Fruit fly (Drosophila melanogaster) whole organism, adult: ENCODE measurements around the gene CG13085.

Experiments
- CG11617 ChIP-seq: fragments of 200-800 bp; sonication (Bioruptor generic); optimal IDR thresholded peaks from 2 replicates; lab custom pipeline; 2017; ENCODE audit warnings: mild to moderate bottlenecking, missing biosample characterization, missing genetic modification reagents, missing genetic modification characterization
- CG12768 ChIP-seq: fragments of 200-800 bp; sonication (Bioruptor generic); optimal IDR thresholded peaks from 2 replicates; lab custom pipeline; 2017; ENCODE audit warnings: missing biosample characterization, missing genetic modification characterization, mild to moderate bottlenecking, moderate library complexity, missing genetic modification reagents
- CG14711 ChIP-seq: fragments of 200-800 bp; sonication (Bioruptor generic); optimal IDR thresholded peaks from 2 replicates; lab custom pipeline; 2018; ENCODE audit warnings: missing biosample characterization, mild to moderate bottlenecking, missing genetic modification characterization, moderate library complexity
- CG1620 ChIP-seq: fragments of 200-800 bp; sonication (Bioruptor generic); optimal IDR thresholded peaks from 2 replicates; lab custom pipeline; 2016; ENCODE audit warnings: missing biosample characterization, missing genetic modification characterization
- CG33017 ChIP-seq: fragments of 200-800 bp; sonication (Bioruptor generic); optimal IDR thresholded peaks from 2 replicates; lab custom pipeline; 2018; ENCODE audit warnings: missing biosample characterization, mild to moderate bottlenecking, missing genetic modification characterization, moderate library complexity
- CG5204 ChIP-seq: fragments of 200-800 bp; sonication (Bioruptor generic); optimal IDR thresholded peaks from 2 replicates; lab custom pipeline; 2016; ENCODE audit warnings: missing biosample characterization, missing genetic modification characterization
- CG7045 ChIP-seq: fragments of 200-800 bp; sonication (Bioruptor generic); optimal IDR thresholded peaks from 2 replicates; lab custom pipeline; 2017; ENCODE audit warnings: missing biosample characterization, mild to moderate bottlenecking, missing genetic modification characterization
- CG7101 ChIP-seq: fragments of 200-800 bp; sonication (Bioruptor generic); optimal IDR thresholded peaks from 2 replicates; lab custom pipeline; 2018; ENCODE audit warnings: missing biosample characterization, mild to moderate bottlenecking, missing genetic modification characterization, moderate library complexity
- Clk ChIP-seq: fragments of 200-800 bp; sonication (Bioruptor generic); optimal IDR thresholded peaks from 2 replicates; lab custom pipeline; 2017; ENCODE audit warnings: missing biosample characterization, missing genetic modification characterization
- Crg-1 ChIP-seq: fragments of 200-800 bp; sonication (Bioruptor generic); optimal IDR thresholded peaks from 2 replicates; lab custom pipeline; 2016; ENCODE audit warnings: missing biosample characterization, missing genetic modification characterization
- Hr96 ChIP-seq: fragments of 200-800 bp; sonication (Bioruptor generic); optimal IDR thresholded peaks from 2 replicates; lab custom pipeline; 2016; ENCODE audit warnings: missing biosample characterization, missing genetic modification characterization
- Mnt ChIP-seq: fragments of 200-800 bp; sonication (Bioruptor generic); optimal IDR thresholded peaks from 2 replicates; lab custom pipeline; 2016; ENCODE audit warnings: missing biosample characterization, mild to moderate bottlenecking, missing genetic modification characterization
- bab1 ChIP-seq: fragments of 200-800 bp; sonication (Bioruptor generic); optimal IDR thresholded peaks from 3 replicates; lab custom pipeline; 2019; ENCODE audit warnings: missing biosample characterization, mild to moderate bottlenecking, missing genetic modification characterization, moderate library complexity
- cic ChIP-seq: fragments of 200-800 bp; sonication (Bioruptor generic); optimal IDR thresholded peaks from 2 replicates; lab custom pipeline; 2017; ENCODE audit warnings: missing biosample characterization, mild to moderate bottlenecking, missing genetic modification characterization, moderate library complexity
- cnc ChIP-seq, 2 experiments: fragments of >200 bp; optimal IDR thresholded peaks; 2 replicates each; lab custom pipeline; 2017
- kay ChIP-seq: fragments of 200-800 bp; sonication (Bioruptor generic); peaks from one replicate; lab custom pipeline; 2016; ENCODE audit warnings: missing biosample characterization, missing genetic modification characterization, borderline replicate concordance
- ovo ChIP-seq: fragments of 200-800 bp; sonication (Bioruptor generic); optimal IDR thresholded peaks from 2 replicates; lab custom pipeline; 2016; ENCODE audit warnings: missing biosample characterization, missing genetic modification characterization
- pad ChIP-seq: fragments of 200-800 bp; sonication (Bioruptor generic); optimal IDR thresholded peaks from 3 replicates; lab custom pipeline; 2017; ENCODE audit warnings: missing biosample characterization, missing genetic modification characterization, mild to moderate bottlenecking, moderate library complexity, missing genetic modification reagents
- tj ChIP-seq: fragments of 200-800 bp; sonication (Bioruptor generic); optimal IDR thresholded peaks from 3 replicates; lab custom pipeline; 2017; ENCODE audit warnings: missing biosample characterization, mild to moderate bottlenecking, missing genetic modification characterization, moderate library complexity
- toe ChIP-seq: fragments of 200-800 bp; sonication (Bioruptor generic); optimal IDR thresholded peaks from 2 replicates; lab custom pipeline; 2016; ENCODE audit warnings: missing biosample characterization, missing genetic modification characterization

CG13085 gene

dm6 chr2L:19469090-19469489 lies 45.2 kb downstream of the CG13085 start:
- TF ChIP-seq CG1620 (GFP tag; lab: Kevin White, UChicago) (no peak), kay (no peak), CG7101 (no peak), CG11617 (GFP tag; lab: Kevin White, UChicago) (no peak), Mnt (no peak), cnc (optimal IDR thresholded peaks at IDR 0.05; lab: Kevin White, UChicago) (no peak), CG5204 (GFP tag; lab: Kevin White, UChicago) (no peak), bab1 (GFP tag; lab: Kevin White, UChicago) (no peak), CG7045 (GFP tag; lab: Kevin White, UChicago) (no peak), ovo (GFP tag; lab: Kevin White, UChicago) (no peak), tj (GFP tag; lab: Kevin White, UChicago) (no peak), Clk (GFP tag; lab: Kevin White, UChicago) (no peak), pad (GFP tag; lab: Kevin White, UChicago) (no peak), Hr96 (GFP tag; lab: Kevin White, UChicago) (no peak), CG33017 (tag; lab: Kevin White, UChicago) (no peak), CG12768 (GFP tag; lab: Kevin White, UChicago) (no peak), Crg-1 (GFP tag; lab: Kevin White, UChicago) (no peak), CG14711 (tag; lab: Kevin White, UChicago) (no peak), toe (GFP tag; lab: Kevin White, UChicago) (no peak), cic (GFP tag; lab: Kevin White, UChicago) (no peak)

- TF ChIP-seq Clk (GFP tag; lab: Kevin White, UChicago) (no peak), CG12768 (GFP tag; lab: Kevin White, UChicago) (no peak), bab1 (GFP tag; lab: Kevin White, UChicago) (no peak)
Measured at dm6 chr2L:19469751-19470150, 45.9 kb downstream of the CG13085 start.

dm6 chr2L:19472256-19472655 lies 48.4 kb downstream of the CG13085 start:
- no peak for TF ChIP-seq CG33017 (tag; lab: Kevin White, UChicago)
- TF ChIP-seq tj (GFP tag; lab: Kevin White, UChicago), result peak; percentile 100
- no peak for TF ChIP-seq Hr96 (GFP tag; lab: Kevin White, UChicago)
- TF ChIP-seq Mnt, result no peak
- TF ChIP-seq cic (GFP tag; lab: Kevin White, UChicago), result no peak

dm6 chr2L:19473397-19474009 lies 49.7 kb downstream of the CG13085 start:
- TF ChIP-seq CG1620 (GFP tag; lab: Kevin White, UChicago) (no peak), cnc (optimal IDR thresholded peaks at IDR 0.05; lab: Kevin White, UChicago) (no peak), tj (GFP tag; lab: Kevin White, UChicago) (peak; percentile 100), CG7101 (no peak), kay (peak; percentile 41), Mnt (peak; percentile 7), cic (GFP tag; lab: Kevin White, UChicago) (no peak), CG7045 (GFP tag; lab: Kevin White, UChicago) (no peak), CG12768 (GFP tag; lab: Kevin White, UChicago) (no peak)

- TF ChIP-seq tj (GFP tag; lab: Kevin White, UChicago) (peak; percentile 98), pad (GFP tag; lab: Kevin White, UChicago) (peak; percentile 74), cic (GFP tag; lab: Kevin White, UChicago) (no peak), CG14711 (tag; lab: Kevin White, UChicago) (no peak)
Measured at dm6 chr2L:19479249-19479984, 55.6 kb downstream of the CG13085 start.
